Fruit fly (Drosophila melanogaster): ENCODE results near the gene CG33310.

The CG33310 gene

DNA sequence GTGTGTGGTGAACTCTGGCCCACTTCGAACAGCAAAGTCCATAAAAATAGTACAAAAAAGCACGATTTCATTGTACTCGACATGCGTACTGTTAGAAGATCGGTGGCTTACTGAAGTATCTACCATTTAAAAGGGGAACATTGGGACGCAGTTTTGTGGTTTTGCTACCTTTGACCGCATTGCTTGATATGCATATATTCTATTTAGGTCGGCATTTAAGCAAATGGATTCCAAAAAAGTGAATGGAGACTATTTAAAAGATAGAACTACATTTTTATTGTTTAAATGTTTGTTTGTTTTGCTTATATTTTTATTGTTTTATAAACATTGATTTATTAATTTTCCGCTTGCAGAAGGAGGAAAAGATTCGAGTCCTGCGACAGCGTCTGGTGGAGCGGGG, 5.0 kb downstream of the CG33310 start, which contains the start of gene CG31832:
TSS of gene CG31832 (minus strand) at position 101 of the 400 bp plus-strand sequence.
- TF ChIP-seq acj6 (GFP tag; optimal IDR thresholded peaks at IDR 0.05): no peak
- no peak for TF ChIP-seq CG3919 (GFP tag; optimal IDR thresholded peaks at IDR 0.05)

DNA sequence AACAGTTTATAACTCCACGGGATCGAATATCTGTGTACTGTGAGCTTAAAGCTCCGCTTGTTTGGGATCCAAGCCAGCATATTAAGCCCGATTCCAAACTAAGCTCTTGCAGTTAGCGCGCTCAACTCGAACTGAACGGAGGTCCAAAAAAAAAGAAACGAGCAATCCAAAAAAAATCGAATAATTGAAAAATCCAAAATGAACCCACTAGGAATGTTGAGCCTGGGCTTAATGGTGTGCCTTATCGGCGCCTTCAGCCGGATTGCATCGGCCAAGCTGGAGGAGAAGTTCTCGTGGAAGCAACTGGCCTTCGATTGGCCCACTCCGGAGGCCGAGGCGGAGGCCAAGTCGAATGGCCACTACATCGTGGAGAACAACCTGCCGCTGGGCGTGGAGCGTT, 8.7 kb downstream of the CG33310 start, which contains the start of gene yellow-c:
TSS of gene yellow-c (plus strand) at position 29 of the 400 bp plus-strand sequence.
- TF ChIP-seq CG10669 (GFP tag; optimal IDR thresholded peaks at IDR 0.05): no peak
- no peak for TF ChIP-seq net (GFP tag; optimal IDR thresholded peaks at IDR 0.05)
- no peak for TF ChIP-seq svp (GFP tag)
- TF ChIP-seq CG3032 (tag; optimal IDR thresholded peaks at IDR 0.05): no peak
- TF ChIP-seq Ets96B (tag; optimal IDR thresholded peaks at IDR 0.05): no peak

DNA sequence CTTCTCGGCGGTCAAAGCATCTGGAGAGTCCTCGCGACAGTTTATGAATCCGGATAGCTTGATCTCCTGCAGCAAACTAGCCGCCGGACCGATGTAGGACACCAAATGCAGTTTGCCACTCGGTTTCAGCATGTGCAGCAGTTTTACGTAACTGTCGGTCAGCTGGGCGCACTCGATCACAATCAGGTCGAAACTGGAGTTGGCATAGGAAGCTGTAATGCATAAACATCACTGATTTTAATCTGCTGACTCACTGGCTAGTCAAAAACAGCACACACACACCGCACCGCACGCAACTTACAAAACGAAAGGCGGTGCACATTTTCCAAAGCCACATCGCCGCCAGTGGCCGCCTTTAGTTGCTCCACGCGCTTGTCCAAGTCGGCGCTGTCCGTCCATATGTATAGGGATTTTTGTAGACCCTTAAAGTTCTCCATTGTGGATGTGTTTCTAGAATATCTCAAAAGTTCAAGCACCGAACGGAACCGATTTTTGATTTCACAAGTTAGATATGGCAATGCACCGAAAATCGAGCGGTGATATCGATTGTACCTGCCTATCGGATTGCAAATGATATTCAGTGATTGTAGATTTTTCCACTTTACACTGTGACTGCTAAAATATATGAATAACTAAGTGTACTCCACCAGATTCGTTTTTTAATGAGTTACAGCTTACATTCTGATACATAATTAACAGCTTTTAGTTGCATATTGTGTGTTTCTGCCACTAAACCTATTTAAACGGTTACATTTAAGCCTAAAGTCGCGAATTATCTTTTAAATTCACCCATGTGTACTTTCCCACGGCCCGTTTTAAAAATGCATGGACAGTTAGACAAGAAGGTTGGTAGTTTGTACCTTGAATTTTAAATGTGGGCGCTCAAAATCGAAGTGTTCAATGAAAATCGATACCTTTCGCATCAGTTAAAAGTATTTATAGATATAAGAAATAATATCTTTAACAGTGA, 11.9 kb downstream of the CG33310 start, which contains the start of gene CIAPIN1:
TSS of gene CIAPIN1 (minus strand) at position 523 of the 970 bp plus-strand sequence.
- TF ChIP-seq fd59A (GFP tag; optimal IDR thresholded peaks at IDR 0.05): no peak
- no peak for TF ChIP-seq Smox (GFP tag; optimal IDR thresholded peaks at IDR 0.05)
- peak; percentile 8 for TF ChIP-seq Eip78C (GFP tag)
- no peak for TF ChIP-seq Hr38 (GFP tag; optimal IDR thresholded peaks at IDR 0.05)

DNA sequence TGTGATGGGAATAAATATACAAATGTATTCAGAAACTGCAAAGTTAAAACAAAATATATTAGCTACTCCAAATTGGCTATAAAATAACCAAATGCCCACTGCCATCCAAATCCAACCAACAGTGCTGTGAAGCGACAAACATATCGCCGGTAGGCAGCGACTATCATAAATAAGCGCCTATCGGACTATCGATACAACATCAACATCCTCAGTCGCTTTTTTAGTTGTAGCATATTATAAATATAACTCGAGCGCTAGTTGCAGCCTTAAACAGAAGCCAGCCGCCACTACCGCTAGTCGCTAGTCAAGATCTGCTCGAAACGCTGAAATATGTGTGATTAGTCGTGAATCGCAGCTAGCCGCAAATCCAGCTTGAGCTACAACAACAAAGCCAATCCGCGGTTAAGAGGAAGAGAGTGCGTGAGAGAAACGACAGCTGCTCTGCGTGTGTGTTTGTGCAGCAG, 12.7 kb downstream of the CG33310 start:
- peak; percentile 28 for TF ChIP-seq CG3032 (tag; optimal IDR thresholded peaks at IDR 0.05)
- TF ChIP-seq svp (GFP tag): no peak
- no peak for TF ChIP-seq CG6808 (GFP tag; optimal IDR thresholded peaks at IDR 0.05)
- TF ChIP-seq dac (GFP tag; optimal IDR thresholded peaks at IDR 0.05): no peak
- TF ChIP-seq vri (GFP tag; optimal IDR thresholded peaks at IDR 0.05): no peak
- TF ChIP-seq CG6163 (GFP tag; IDR thresholded peaks at IDR 0.05): peak; percentile 44; the same call in 1 of the 3 replicates
- no peak for TF ChIP-seq Sox15 (GFP tag; optimal IDR thresholded peaks at IDR 0.05)
- TF ChIP-seq ss (GFP tag; optimal IDR thresholded peaks at IDR 0.05): no peak
- TF ChIP-seq cyc (GFP tag; optimal IDR thresholded peaks at IDR 0.05): peak; percentile 43
- TF ChIP-seq CG32006 (GFP tag; optimal IDR thresholded peaks at IDR 0.05): no peak
- no peak for TF ChIP-seq Eip93F (GFP tag; optimal IDR thresholded peaks at IDR 0.05)
- TF ChIP-seq achi (GFP tag; optimal IDR thresholded peaks at IDR 0.05): no peak
- TF ChIP-seq CG11902 (GFP tag; optimal IDR thresholded peaks at IDR 0.05): no peak
- no peak for TF ChIP-seq net (GFP tag; optimal IDR thresholded peaks at IDR 0.05)
- no peak for TF ChIP-seq Sox102F (GFP tag; optimal IDR thresholded peaks at IDR 0.05)
- no peak for TF ChIP-seq CG16779 (tag; optimal IDR thresholded peaks at IDR 0.05)
- TF ChIP-seq CG31627 (GFP tag; optimal IDR thresholded peaks at IDR 0.05): peak; percentile 16
- TF ChIP-seq Blimp-1 (GFP tag; optimal IDR thresholded peaks at IDR 0.05): no peak
- TF ChIP-seq CG34406 (GFP tag; optimal IDR thresholded peaks at IDR 0.05): no peak
- TF ChIP-seq Eip75B (GFP tag; optimal IDR thresholded peaks at IDR 0.05): no peak
- TF ChIP-seq CG6854 (GFP tag; optimal IDR thresholded peaks at IDR 0.05): peak; percentile 55
- TF ChIP-seq lz (GFP tag; optimal IDR thresholded peaks at IDR 0.05): peak; percentile 43
- TF ChIP-seq pdm3 (GFP tag; optimal IDR thresholded peaks at IDR 0.05): no peak
- no peak for TF ChIP-seq CG10669 (GFP tag; optimal IDR thresholded peaks at IDR 0.05)
- no peak for TF ChIP-seq CG8319 (GFP tag; optimal IDR thresholded peaks at IDR 0.05)
- TF ChIP-seq Ets96B (tag; optimal IDR thresholded peaks at IDR 0.05): no peak
- TF ChIP-seq esn (GFP tag; optimal IDR thresholded peaks at IDR 0.05): peak; percentile 23
- no peak for TF ChIP-seq Sox14 (GFP tag; optimal IDR thresholded peaks at IDR 0.05)
- no peak for TF ChIP-seq CG8632 (GFP tag; optimal IDR thresholded peaks at IDR 0.05)

Data from whole organism, prepupa.